Fruit fly (Drosophila melanogaster) whole organism, wandering third instar larva: ENCODE results near the gene CG3823.
A peak's percentile ranks its signal among the peaks of the same experiment; 100 is the strongest.

Source experiments
- Abd-B ChIP-seq: fragments of >200 bp; optimal IDR thresholded peaks from 2 replicates; lab custom pipeline; 2017; ENCODE audit warnings: missing biosample characterization, missing genetic modification characterization
- CG32264 ChIP-seq: fragments of 200-800 bp; sonication (Bioruptor generic); optimal IDR thresholded peaks from 2 replicates; lab custom pipeline; 2016; ENCODE audit warnings: missing biosample characterization, missing genetic modification characterization
- CG9705 ChIP-seq: fragments of 200-800 bp; sonication (Bioruptor generic); optimal IDR thresholded peaks from 2 replicates; lab custom pipeline; 2018; ENCODE audit warnings: missing biosample characterization, mild to moderate bottlenecking, missing genetic modification characterization
- CrebA ChIP-seq: fragments of 200-800 bp; sonication (Bioruptor generic); optimal IDR thresholded peaks from 2 replicates; lab custom pipeline; 2016; ENCODE audit warnings: missing biosample characterization, mild to moderate bottlenecking, missing genetic modification characterization, borderline replicate concordance
- Dfd ChIP-seq: fragments of >200 bp; optimal IDR thresholded peaks from 2 replicates; lab custom pipeline; 2017; ENCODE audit warnings: missing biosample characterization, missing genetic modification characterization
- Dif ChIP-seq: fragments of 200-275, 200-300 bp; sonication (Bioruptor generic); optimal IDR thresholded peaks from 2 replicates; lab custom pipeline; 2018; ENCODE audit warnings: missing biosample characterization, missing genetic modification characterization; ENCODE audit not compliant: partially characterized antibody
- GATAd ChIP-seq: sonication (Bioruptor generic); optimal IDR thresholded peaks from 2 replicates; lab custom pipeline; 2016; ENCODE audit warnings: missing biosample characterization, missing genetic modification characterization
- HLH106 ChIP-seq: fragments of 200-800 bp; optimal IDR thresholded peaks from 3 replicates; lab custom pipeline; 2019; ENCODE audit warnings: missing biosample characterization, mild to moderate bottlenecking, missing genetic modification characterization, moderate library complexity
- Hnf4 ChIP-seq: fragments of 200-800 bp; sonication (Bioruptor generic); optimal IDR thresholded peaks from 2 replicates; lab custom pipeline; 2016; ENCODE audit warnings: missing biosample characterization, mild to moderate bottlenecking, missing genetic modification characterization
- Hr78 ChIP-seq: fragments of >200 bp; optimal IDR thresholded peaks from 2 replicates; lab custom pipeline; 2017; ENCODE audit warnings: missing biosample characterization, missing genetic modification characterization
- Hr83 ChIP-seq: fragments of 200-300 bp; sonication (Bioruptor generic); optimal IDR thresholded peaks from 2 replicates; lab custom pipeline; 2016; ENCODE audit warnings: missing biosample characterization, mild to moderate bottlenecking, missing genetic modification characterization, moderate library complexity; ENCODE audit not compliant: poor library complexity, severe bottlenecking
- Jra ChIP-seq: sonication (Bioruptor generic); optimal IDR thresholded peaks from 2 replicates; lab custom pipeline; 2016; ENCODE audit warnings: missing biosample characterization, missing genetic modification characterization
- Mio ChIP-seq: sonication (Bioruptor generic); optimal IDR thresholded peaks from 2 replicates; lab custom pipeline; 2016; ENCODE audit warnings: missing biosample characterization, missing genetic modification characterization
- Myc ChIP-seq: fragments of >200 bp; optimal IDR thresholded peaks from 2 replicates; lab custom pipeline; 2017
- N ChIP-seq: fragments of >200 bp; optimal IDR thresholded peaks from 2 replicates; lab custom pipeline; 2018; ENCODE audit warnings: missing biosample characterization, missing external identifiers, missing genetic modification characterization
- OdsH ChIP-seq: fragments of 200-800 bp; sonication (Bioruptor generic); optimal IDR thresholded peaks from 2 replicates; lab custom pipeline; 2016; ENCODE audit warnings: missing biosample characterization, mild to moderate bottlenecking, missing genetic modification characterization
- Rel ChIP-seq, 2 experiments: fragments of 200-800 bp; sonication (Bioruptor generic) in 1 of 2; optimal IDR thresholded peaks; 2 replicates in 1 of 2; 3 replicates in 1 of 2; lab custom pipeline; 2016 to 2019; ENCODE audit warnings: mild to moderate bottlenecking in 2 of 2, missing biosample characterization in 2 of 2, missing genetic modification characterization in 2 of 2, moderate library complexity in 1 of 2
- Sp1 ChIP-seq: fragments of 200-800 bp; sonication (Bioruptor generic); optimal IDR thresholded peaks from 3 replicates; lab custom pipeline; 2019; ENCODE audit warnings: missing biosample characterization, mild to moderate bottlenecking, missing genetic modification characterization, moderate library complexity
- Vsx2 ChIP-seq: fragments of 200-300, 225-300 bp; sonication (Bioruptor generic); optimal IDR thresholded peaks from 2 replicates; lab custom pipeline; 2018; ENCODE audit warnings: missing biosample characterization, missing genetic modification characterization; ENCODE audit not compliant: partially characterized antibody
- br ChIP-seq: fragments of 200-800 bp; sonication (Bioruptor generic); optimal IDR thresholded peaks from 2 replicates; lab custom pipeline; 2016; ENCODE audit warnings: missing biosample characterization, missing genetic modification characterization
- brk ChIP-seq: fragments of 200-800 bp; sonication (Bioruptor generic); optimal IDR thresholded peaks from 2 replicates; lab custom pipeline; 2016; ENCODE audit warnings: missing biosample characterization, mild to moderate bottlenecking, missing genetic modification characterization
- dl ChIP-seq, 2 experiments: fragments of 175-275, 200-275 bp in 1 of 2; fragments of 200-275 bp in 1 of 2; sonication (Bioruptor generic); optimal IDR thresholded peaks; lab custom pipeline; 2018; ENCODE audit warnings: mild to moderate bottlenecking in 2 of 2, missing biosample characterization in 2 of 2, missing genetic modification characterization in 2 of 2, moderate library complexity in 2 of 2; ENCODE audit not compliant: partially characterized antibody in 2 of 2, insufficient read depth in 1 of 2
- dmrt93B ChIP-seq: fragments of 200-800 bp; sonication (Bioruptor generic); optimal IDR thresholded peaks from 2 replicates; lab custom pipeline; 2018; ENCODE audit warnings: missing biosample characterization, mild to moderate bottlenecking, missing genetic modification characterization
- dsf ChIP-seq: sonication (Bioruptor generic); optimal IDR thresholded peaks from 2 replicates; lab custom pipeline; 2016; ENCODE audit warnings: missing biosample characterization, missing genetic modification characterization, borderline replicate concordance
- ey ChIP-seq: fragments of 200-800 bp; sonication (Bioruptor generic); optimal IDR thresholded peaks from 2 replicates; lab custom pipeline; 2016; ENCODE audit warnings: missing biosample characterization, missing genetic modification characterization
- foxo ChIP-seq, 2 experiments: fragments of 200-800 bp; sonication (Bioruptor generic); optimal IDR thresholded peaks; 2 replicates in 1 of 2; 3 replicates in 1 of 2; lab custom pipeline; 2016 to 2017; ENCODE audit warnings: missing biosample characterization in 2 of 2, missing genetic modification characterization in 2 of 2
- fru ChIP-seq: fragments of 200-800 bp; sonication (Bioruptor generic); optimal IDR thresholded peaks from 3 replicates; lab custom pipeline; 2016; ENCODE audit warnings: missing biosample characterization, mild to moderate bottlenecking, missing genetic modification characterization
- h ChIP-seq: fragments of 200-800 bp; sonication (Bioruptor generic); optimal IDR thresholded peaks from 3 replicates; lab custom pipeline; 2016; ENCODE audit warnings: missing biosample characterization, mild to moderate bottlenecking, missing genetic modification characterization
- jim ChIP-seq: fragments of 175-275, 200-325 bp; sonication (Bioruptor generic); optimal IDR thresholded peaks from 2 replicates; lab custom pipeline; 2016; ENCODE audit warnings: missing biosample characterization, mild to moderate bottlenecking, missing genetic modification characterization
- lola ChIP-seq: fragments of >200 bp; optimal IDR thresholded peaks from 2 replicates; lab custom pipeline; 2017; ENCODE audit warnings: missing biosample characterization, missing genetic modification characterization
- pan ChIP-seq: fragments of >200 bp; optimal IDR thresholded peaks from 2 replicates; lab custom pipeline; 2017
- psq ChIP-seq: fragments of 200-800 bp; sonication (Bioruptor generic); optimal IDR thresholded peaks from 3 replicates; lab custom pipeline; 2017; ENCODE audit warnings: missing biosample characterization, mild to moderate bottlenecking, missing genetic modification characterization, moderate library complexity
- rgr ChIP-seq: fragments of 200-800 bp; sonication (Bioruptor generic); optimal IDR thresholded peaks from 3 replicates; lab custom pipeline; 2016; ENCODE audit warnings: missing biosample characterization, mild to moderate bottlenecking, missing genetic modification characterization
- sage ChIP-seq: fragments of 200-800 bp; sonication (Bioruptor generic); optimal IDR thresholded peaks from 2 replicates; lab custom pipeline; 2016; ENCODE audit warnings: missing biosample characterization, mild to moderate bottlenecking, missing genetic modification characterization
- sv ChIP-seq: fragments of 200-800 bp; sonication (Bioruptor generic); optimal IDR thresholded peaks from 3 replicates; lab custom pipeline; 2016; ENCODE audit warnings: missing biosample characterization, missing genetic modification characterization
- tai ChIP-seq: sonication (Bioruptor generic); optimal IDR thresholded peaks from 2 replicates; lab custom pipeline; 2016; ENCODE audit warnings: missing biosample characterization, missing genetic modification characterization
- usp ChIP-seq: fragments of >200 bp; optimal IDR thresholded peaks from 2 replicates; lab custom pipeline; 2017; ENCODE audit warnings: missing biosample characterization, missing genetic modification characterization
- woc ChIP-seq: sonication (Bioruptor generic); optimal IDR thresholded peaks from 2 replicates; lab custom pipeline; 2016; ENCODE audit warnings: missing biosample characterization, mild to moderate bottlenecking, missing genetic modification characterization

CG3823 gene

DNA sequence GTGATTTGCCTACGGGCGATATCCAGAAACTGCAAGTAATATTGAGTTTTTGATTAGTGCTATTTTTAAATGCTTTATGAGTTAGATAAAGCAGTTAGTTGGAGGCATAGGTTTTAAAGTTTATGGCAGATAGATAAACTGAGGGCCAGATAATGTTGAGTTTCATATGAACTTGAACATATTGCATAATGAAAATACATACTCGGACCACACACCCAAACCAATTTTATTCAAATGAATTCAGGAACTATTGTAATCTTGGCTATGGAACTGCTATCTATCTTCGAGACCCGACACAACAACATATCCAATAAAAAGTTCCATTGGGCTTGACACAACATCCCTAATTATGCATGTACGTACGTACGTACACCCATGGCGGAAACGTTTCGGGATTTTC, 44.1 kb upstream of the CG3823 start:
- TF ChIP-seq N (GFP tag; lab: Kevin White, UChicago), result no peak

DNA sequence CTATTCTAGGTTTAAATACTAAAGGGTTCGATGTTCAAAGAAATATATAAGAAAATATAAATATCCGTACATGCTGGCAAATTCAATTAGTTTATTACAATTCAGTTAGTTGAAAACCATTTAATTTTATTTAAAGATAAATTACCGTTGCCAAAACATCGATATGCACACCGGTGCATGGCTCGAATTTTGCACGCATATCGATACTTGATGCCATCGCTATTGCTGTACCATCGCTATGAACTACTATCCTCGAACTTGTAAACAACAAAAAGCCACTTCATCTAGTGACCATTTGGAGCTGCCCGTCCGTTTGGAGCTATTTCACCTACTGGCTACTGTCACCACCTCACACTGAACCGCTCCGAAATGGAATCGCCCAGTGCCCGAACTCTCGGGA, 42.9 kb upstream of the CG3823 start, which contains the start of gene Josd:
Josd (plus strand) TSS at position 270 of the 400 bp plus-strand sequence.
- TF ChIP-seq Dif (GFP tag; lab: Kevin White, UChicago), result no peak
- TF ChIP-seq jim (GFP tag; lab: Kevin White, UChicago), result no peak
- TF ChIP-seq sage, result no peak
- TF ChIP-seq CG9705 (GFP tag; lab: Kevin White, UChicago), result no peak
- TF ChIP-seq dsf, result no peak
- TF ChIP-seq Dfd (GFP tag; lab: Kevin White, UChicago), result no peak
- TF ChIP-seq Hr78 (GFP tag; lab: Kevin White, UChicago), result no peak
- TF ChIP-seq Hnf4 (GFP tag; lab: Kevin White, UChicago), result peak; percentile 10
- peak; percentile 17 for TF ChIP-seq h (GFP tag; lab: Kevin White, UChicago)
- no peak for TF ChIP-seq Abd-B (GFP tag; lab: Kevin White, UChicago)
- TF ChIP-seq OdsH, result no peak
- TF ChIP-seq tai (GFP tag; lab: Kevin White, UChicago), result no peak
- no peak for TF ChIP-seq fru
- TF ChIP-seq dl (GFP tag; optimal IDR thresholded peaks at IDR 0.05; lab: Kevin White, UChicago; ENCODE audit: insufficient read depth in 1 of 2, partially characterized antibody in 2 of 2), result no peak
- TF ChIP-seq Vsx2 (GFP tag; lab: Kevin White, UChicago), result no peak
- TF ChIP-seq dmrt93B (GFP tag; lab: Kevin White, UChicago), result no peak
- no peak for TF ChIP-seq CG32264 (GFP tag; lab: Kevin White, UChicago)
- TF ChIP-seq woc (GFP tag; lab: Kevin White, UChicago), result peak; percentile 36
- no peak for TF ChIP-seq Mio
- no peak for TF ChIP-seq N (GFP tag; lab: Kevin White, UChicago)
- TF ChIP-seq pan, result no peak
- peak in 1 of 2 experiments; percentile 11 for TF ChIP-seq foxo (GFP tag; optimal IDR thresholded peaks at IDR 0.05; lab: Kevin White, UChicago)
- TF ChIP-seq lola (GFP tag; lab: Kevin White, UChicago), result no peak
- no peak for TF ChIP-seq Sp1 (GFP tag; lab: Kevin White, UChicago)
- no peak for TF ChIP-seq Jra
- no peak for TF ChIP-seq HLH106 (tag; lab: Kevin White, UChicago)
- TF ChIP-seq usp (GFP tag; lab: Kevin White, UChicago), result no peak
- no peak for TF ChIP-seq psq (GFP tag; lab: Kevin White, UChicago)
- no peak for TF ChIP-seq ey (GFP tag; lab: Kevin White, UChicago)
- peak; percentile 11 for TF ChIP-seq rgr (GFP tag; lab: Kevin White, UChicago)
- TF ChIP-seq brk (GFP tag; lab: Kevin White, UChicago), result no peak
- no peak for TF ChIP-seq Rel (GFP tag; optimal IDR thresholded peaks at IDR 0.05; lab: Kevin White, UChicago)
- peak; percentile 67 for TF ChIP-seq Rel (tag; optimal IDR thresholded peaks at IDR 0.05; lab: Kevin White, UChicago)
- TF ChIP-seq CrebA, result no peak
- TF ChIP-seq br, result no peak
- no peak for TF ChIP-seq GATAd (GFP tag; lab: Kevin White, UChicago)
- no peak for TF ChIP-seq Myc (lab: Kevin White, UChicago)
- TF ChIP-seq Hr83 (GFP tag; lab: Kevin White, UChicago), result peak; percentile 24
- no peak for TF ChIP-seq sv (GFP tag; lab: Kevin White, UChicago)

DNA sequence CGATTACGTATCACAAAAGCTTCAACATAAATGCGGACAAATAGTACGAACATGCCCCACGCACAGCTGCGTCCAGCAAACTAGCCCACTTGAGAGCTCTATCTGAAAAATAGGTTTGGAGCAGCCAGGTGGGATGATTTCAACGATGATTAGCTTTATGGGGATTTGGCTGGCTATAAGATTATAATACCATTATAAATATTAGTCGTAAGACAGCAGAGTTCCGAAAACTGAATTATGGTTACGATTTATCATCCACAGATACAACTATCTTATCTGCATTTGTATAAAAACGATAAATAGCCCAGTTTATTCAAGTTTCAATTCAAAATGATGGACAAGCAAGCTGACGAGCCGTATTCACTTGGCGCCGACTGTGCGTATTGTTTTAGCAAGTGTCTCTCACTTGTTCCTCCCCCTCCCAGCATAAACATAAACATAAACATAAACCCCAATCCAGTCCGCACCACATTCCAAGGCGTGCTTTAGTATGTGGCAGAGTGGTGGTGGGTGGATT, 40.1 kb upstream of the CG3823 start:
- TF ChIP-seq sv (GFP tag; lab: Kevin White, UChicago) (peak; percentile 36), brk (GFP tag; lab: Kevin White, UChicago) (no peak)
